Fruit fly (Drosophila melanogaster): ENCODE data around the gene Iml1.

DNA sequence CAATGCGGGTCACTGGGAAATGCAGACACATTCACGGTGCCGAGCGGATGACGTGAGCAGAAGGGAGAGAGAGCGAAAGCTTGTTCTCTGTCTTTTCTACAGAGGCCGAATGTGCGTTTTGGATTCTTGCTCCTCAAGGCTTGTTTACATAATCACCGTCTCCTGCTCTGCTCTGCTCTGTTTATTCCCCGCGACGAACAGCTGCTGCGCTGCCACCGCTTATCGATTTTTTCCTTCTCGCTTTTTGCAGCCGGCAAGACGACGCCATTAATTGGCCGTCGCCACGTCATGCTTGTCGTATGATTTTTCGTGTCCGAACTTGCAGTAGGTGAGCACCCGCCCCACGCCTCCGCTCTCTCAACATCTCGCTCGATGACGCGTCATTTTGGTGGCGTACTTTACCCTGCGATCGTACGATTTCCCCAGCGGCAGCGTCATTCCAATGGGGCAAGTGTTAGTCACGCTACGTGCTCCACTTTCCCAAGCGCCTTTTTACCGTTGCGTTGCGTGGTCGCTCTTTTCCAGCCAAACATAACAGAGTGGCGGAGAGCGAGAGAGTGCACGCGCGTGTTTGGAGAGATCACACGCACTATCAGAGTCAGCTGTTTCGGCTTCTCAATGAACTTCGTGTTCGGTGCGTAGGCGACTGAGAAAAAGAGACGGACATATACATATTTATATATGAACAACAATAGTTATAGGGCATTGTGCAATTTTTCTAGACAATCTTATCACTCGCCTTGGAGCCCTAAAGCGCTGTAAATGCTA is 12.7 kb upstream of the Iml1 start:
- no peak for TF ChIP-seq CG8478 (optimal IDR thresholded peaks at IDR 0.05)
- TF ChIP-seq usp (GFP tag; optimal IDR thresholded peaks at IDR 0.05) = no peak
- no peak for TF ChIP-seq pan (optimal IDR thresholded peaks at IDR 0.05)
- no peak for TF ChIP-seq psq (optimal IDR thresholded peaks at IDR 0.05)

Data from whole organism.